Fruit fly (Drosophila melanogaster) whole organism, prepupa: ENCODE measurements around the gene ocn.

Experiments used
- Blimp-1 ChIP-seq: fragments of 200-800 bp; sonication (Bioruptor generic); optimal IDR thresholded peaks from 3 replicates; lab custom pipeline; 2017; ENCODE audit warnings: missing biosample characterization, missing genetic modification characterization, mild to moderate bottlenecking, moderate library complexity, missing genetic modification reagents
- CG11294 ChIP-seq: fragments of 200-800 bp; sonication (Bioruptor generic); IDR thresholded peaks from 2 replicates; pipeline ENCODE4 v1.3.6; 2022; ENCODE audit warnings: missing biosample characterization, missing genetic modification characterization
- CG11762 ChIP-seq: fragments of 200-800 bp; sonication (Bioruptor generic); optimal IDR thresholded peaks from 3 replicates; lab custom pipeline; 2016; ENCODE audit warnings: missing biosample characterization, missing genetic modification characterization; ENCODE audit not compliant: insufficient read depth
- CG11902 ChIP-seq: fragments of 200-800 bp; sonication (Bioruptor generic); optimal IDR thresholded peaks from 3 replicates; lab custom pipeline; 2016; ENCODE audit warnings: missing biosample characterization, missing genetic modification characterization
- CG15336 ChIP-seq: fragments of 200-800 bp; sonication (Bioruptor generic); IDR thresholded peaks from 2 replicates; pipeline ENCODE4 v1.3.6; 2022; ENCODE audit warnings: missing biosample characterization, missing genetic modification characterization
- CG16779 ChIP-seq: fragments of 200-800 bp; sonication (Bioruptor generic); optimal IDR thresholded peaks from 3 replicates; lab custom pipeline; 2017; ENCODE audit warnings: missing biosample characterization, mild to moderate bottlenecking, missing genetic modification characterization
- CG31627 ChIP-seq: fragments of 200-800 bp; sonication (Bioruptor generic); optimal IDR thresholded peaks from 3 replicates; lab custom pipeline; 2016; ENCODE audit warnings: missing biosample characterization, missing genetic modification characterization
- CG32006 ChIP-seq: fragments of 200-800 bp; sonication (Bioruptor generic); optimal IDR thresholded peaks from 3 replicates; lab custom pipeline; 2017; ENCODE audit warnings: missing biosample characterization, mild to moderate bottlenecking, missing genetic modification characterization
- CG34406 ChIP-seq: fragments of 200-800 bp; sonication (Bioruptor generic); optimal IDR thresholded peaks from 3 replicates; lab custom pipeline; 2016; ENCODE audit warnings: missing biosample characterization, missing genetic modification characterization
- CG6163 ChIP-seq: fragments of 200-800 bp; sonication (Bioruptor generic); IDR thresholded peaks from 3 replicates; pipeline ENCODE4 v1.3.6; 2022; ENCODE audit warnings: missing biosample characterization, missing genetic modification characterization
- CG6276 ChIP-seq: fragments of 200-800 bp; sonication (Bioruptor generic); optimal IDR thresholded peaks from 2 replicates; lab custom pipeline; 2017; ENCODE audit warnings: missing biosample characterization, mild to moderate bottlenecking, missing genetic modification characterization
- CG6792 ChIP-seq: fragments of 200-800 bp; sonication (Bioruptor generic); optimal IDR thresholded peaks from 3 replicates; lab custom pipeline; 2016; ENCODE audit warnings: missing biosample characterization, missing genetic modification characterization
- CG6854 ChIP-seq: fragments of 200-800 bp; sonication (Bioruptor generic); optimal IDR thresholded peaks from 2 replicates; lab custom pipeline; 2017; ENCODE audit warnings: missing biosample characterization, mild to moderate bottlenecking, missing genetic modification characterization
- CG7368 ChIP-seq: fragments of 200-800 bp; sonication (Bioruptor generic); optimal IDR thresholded peaks from 3 replicates; lab custom pipeline; 2016; ENCODE audit warnings: missing biosample characterization, missing genetic modification characterization
- CG8119 ChIP-seq: fragments of 200-800 bp; sonication (Bioruptor generic); IDR thresholded peaks from 3 replicates; pipeline ENCODE4 v1.3.6; 2022; ENCODE audit warnings: missing biosample characterization, missing genetic modification characterization
- CG8319 ChIP-seq: fragments of 200-800 bp; sonication (Bioruptor generic); optimal IDR thresholded peaks from 3 replicates; lab custom pipeline; 2016; ENCODE audit warnings: missing biosample characterization, missing genetic modification characterization
- CG9139 ChIP-seq: fragments of 200-800 bp; sonication (Bioruptor generic); optimal IDR thresholded peaks from 3 replicates; lab custom pipeline; 2017; ENCODE audit warnings: missing biosample characterization, mild to moderate bottlenecking, missing genetic modification characterization
- Eip75B ChIP-seq: fragments of 200-800 bp; sonication (Bioruptor generic); optimal IDR thresholded peaks from 3 replicates; lab custom pipeline; 2016; ENCODE audit warnings: missing biosample characterization, missing genetic modification characterization
- Eip78C ChIP-seq: fragments of 200-800 bp; sonication (Bioruptor generic); peaks from one replicate; lab custom pipeline; 2016; ENCODE audit warnings: missing biosample characterization, missing genetic modification characterization
- Ets21C ChIP-seq: fragments of 200-800 bp; sonication (Bioruptor generic); optimal IDR thresholded peaks from 3 replicates; lab custom pipeline; 2016; ENCODE audit warnings: missing biosample characterization, missing genetic modification characterization
- Gug ChIP-seq: fragments of 200-800 bp; sonication (Bioruptor generic); IDR thresholded peaks from 2 replicates; pipeline ENCODE4 v1.3.6; 2022; ENCODE audit warnings: missing biosample characterization, missing genetic modification characterization
- Hr38 ChIP-seq: sonication (Bioruptor generic); optimal IDR thresholded peaks from 2 replicates; lab custom pipeline; 2016; ENCODE audit warnings: missing biosample characterization, missing genetic modification characterization
- Hr39 ChIP-seq: fragments of 200-800 bp; sonication (Bioruptor generic); optimal IDR thresholded peaks from 2 replicates; lab custom pipeline; 2016; ENCODE audit warnings: missing biosample characterization, missing genetic modification characterization
- Hr4 ChIP-seq: fragments of 200-800 bp; sonication (Bioruptor generic); optimal IDR thresholded peaks from 3 replicates; lab custom pipeline; 2016; ENCODE audit warnings: missing biosample characterization, missing genetic modification characterization
- Lpt ChIP-seq: fragments of 200-800 bp; sonication (Bioruptor generic); optimal IDR thresholded peaks from 3 replicates; lab custom pipeline; 2016; ENCODE audit warnings: missing biosample characterization, missing genetic modification characterization
- Met ChIP-seq: fragments of 200-800 bp; sonication (Bioruptor generic); optimal IDR thresholded peaks from 3 replicates; lab custom pipeline; 2016; ENCODE audit warnings: missing biosample characterization, missing genetic modification characterization
- OdsH ChIP-seq: fragments of 200-800 bp; sonication (Bioruptor generic); optimal IDR thresholded peaks from 3 replicates; lab custom pipeline; 2016; ENCODE audit warnings: missing biosample characterization, missing genetic modification characterization
- Smox ChIP-seq: fragments of 200-800 bp; sonication (Bioruptor generic); optimal IDR thresholded peaks from 3 replicates; lab custom pipeline; 2016; ENCODE audit warnings: missing biosample characterization, missing genetic modification characterization
- Sox102F ChIP-seq: fragments of 200-800 bp; sonication (Bioruptor generic); optimal IDR thresholded peaks from 2 replicates; lab custom pipeline; 2016; ENCODE audit warnings: missing biosample characterization, mild to moderate bottlenecking, missing genetic modification characterization
- Sox14 ChIP-seq: fragments of 200-800 bp; sonication (Bioruptor generic); optimal IDR thresholded peaks from 3 replicates; lab custom pipeline; 2016; ENCODE audit warnings: missing biosample characterization, missing genetic modification characterization
- Sox15 ChIP-seq: fragments of 200-800 bp; sonication (Bioruptor generic); optimal IDR thresholded peaks from 3 replicates; lab custom pipeline; 2016; ENCODE audit warnings: missing biosample characterization, missing genetic modification characterization
- achi ChIP-seq: fragments of 200-800 bp; sonication (Bioruptor generic); optimal IDR thresholded peaks from 3 replicates; lab custom pipeline; 2016; ENCODE audit warnings: missing biosample characterization, missing genetic modification characterization
- acj6 ChIP-seq: fragments of 200-800 bp; sonication (Bioruptor generic); optimal IDR thresholded peaks from 3 replicates; lab custom pipeline; 2016; ENCODE audit warnings: missing biosample characterization, missing genetic modification characterization
- eg ChIP-seq: fragments of 200-800 bp; sonication (Bioruptor generic); IDR thresholded peaks from 3 replicates; pipeline ENCODE4 v1.3.6; 2022; ENCODE audit warnings: missing biosample characterization, missing genetic modification characterization
- esn ChIP-seq: fragments of 200-800 bp; sonication (Bioruptor generic); optimal IDR thresholded peaks from 2 replicates; lab custom pipeline; 2016; ENCODE audit warnings: missing biosample characterization, mild to moderate bottlenecking, missing genetic modification characterization, moderate library complexity
- fd59A ChIP-seq: fragments of 200-800 bp; sonication (Bioruptor generic); optimal IDR thresholded peaks from 2 replicates; lab custom pipeline; 2017; ENCODE audit warnings: missing biosample characterization, mild to moderate bottlenecking, missing genetic modification characterization, missing genetic modification reagents
- fkh ChIP-seq: fragments of 200-800 bp; sonication (Bioruptor generic); optimal IDR thresholded peaks from 3 replicates; lab custom pipeline; 2017; ENCODE audit warnings: missing biosample characterization, mild to moderate bottlenecking, missing genetic modification characterization, moderate library complexity
- lz ChIP-seq: fragments of 200-800 bp; sonication (Bioruptor generic); optimal IDR thresholded peaks from 3 replicates; lab custom pipeline; 2016; ENCODE audit warnings: missing biosample characterization, missing genetic modification characterization
- net ChIP-seq: fragments of 200-800 bp; sonication (Bioruptor generic); optimal IDR thresholded peaks from 3 replicates; lab custom pipeline; 2016; ENCODE audit warnings: missing biosample characterization, missing genetic modification characterization
- salr ChIP-seq, 2 experiments: fragments of 200-800 bp; sonication (Bioruptor generic); optimal IDR thresholded peaks; 3 replicates each; lab custom pipeline; 2016 to 2018; ENCODE audit warnings: missing biosample characterization in 2 of 2, missing genetic modification characterization in 2 of 2, mild to moderate bottlenecking in 1 of 2
- spab ChIP-seq: fragments of 200-800 bp; sonication (Bioruptor generic); optimal IDR thresholded peaks from 2 replicates; lab custom pipeline; 2017; ENCODE audit warnings: missing biosample characterization, mild to moderate bottlenecking, missing genetic modification characterization, missing genetic modification reagents
- ss ChIP-seq, 2 experiments: fragments of 200-800 bp; sonication (Bioruptor generic); optimal IDR thresholded peaks; 2 replicates in 1 of 2; 3 replicates in 1 of 2; lab custom pipeline; 2017 to 2018; ENCODE audit warnings: mild to moderate bottlenecking in 2 of 2, missing biosample characterization in 2 of 2, missing genetic modification characterization in 2 of 2, moderate library complexity in 1 of 2
- svp ChIP-seq: fragments of 200-800 bp; sonication (Bioruptor generic); peaks from one replicate; lab custom pipeline; 2016; ENCODE audit warnings: missing biosample characterization, missing genetic modification characterization
- topi ChIP-seq: fragments of 200-800 bp; sonication (Bioruptor generic); optimal IDR thresholded peaks from 3 replicates; lab custom pipeline; 2016; ENCODE audit warnings: missing biosample characterization, missing genetic modification characterization
- vri ChIP-seq: fragments of 200-800 bp; sonication (Bioruptor generic); optimal IDR thresholded peaks from 3 replicates; lab custom pipeline; 2016; ENCODE audit warnings: missing biosample characterization, mild to moderate bottlenecking, missing genetic modification characterization

ocn gene

DNA sequence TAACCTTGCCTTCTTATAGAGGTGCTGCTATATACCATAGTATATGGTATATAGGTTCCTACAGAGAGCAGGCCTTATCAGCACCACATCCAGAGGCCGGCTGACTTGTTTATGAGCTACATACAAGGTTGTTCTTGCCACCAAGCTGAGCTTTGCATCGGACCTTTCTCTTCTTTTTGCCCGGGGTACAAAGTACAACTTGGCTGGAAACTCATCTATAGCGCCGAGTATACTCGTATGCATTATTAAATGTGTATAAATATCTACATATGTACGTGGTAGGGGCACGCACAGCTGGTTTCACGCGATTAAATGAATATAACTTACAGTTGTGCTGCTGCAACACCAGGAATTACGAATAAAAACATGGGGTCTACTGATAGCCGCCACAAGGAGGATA lies 23.6 kb downstream of the ocn start (continued):
- TF ChIP-seq CG6854 (GFP tag; lab: Kevin White, UChicago) (peak; percentile 85), CG31627 (GFP tag; lab: Kevin White, UChicago) (no peak), CG8319 (GFP tag; lab: Kevin White, UChicago) (peak; percentile 18), fkh (GFP tag; lab: Kevin White, UChicago) (no peak), CG6163 (GFP tag; lab: Robert Waterston, UW) (no peak; the same call in 2 of the 3 replicates), Hr38 (GFP tag; lab: Kevin White, UChicago) (no peak), CG15336 (GFP tag; lab: Robert Waterston, UW) (peak; percentile 40; the same call in 1 of the 2 replicates), Ets21C (no peak), achi (GFP tag; lab: Kevin White, UChicago) (peak; percentile 18), Sox14 (peak; percentile 6), eg (GFP tag; lab: Robert Waterston, UW) (no peak), vri (GFP tag; lab: Kevin White, UChicago) (no peak), Lpt (GFP tag; lab: Kevin White, UChicago) (peak; percentile 16), Smox (GFP tag; lab: Kevin White, UChicago) (no peak), Hr39 (GFP tag; lab: Kevin White, UChicago) (no peak), CG7368 (GFP tag; lab: Kevin White, UChicago) (no peak), Gug (no peak), salr (GFP tag; optimal IDR thresholded peaks at IDR 0.05; lab: Kevin White, UChicago) (peak in 1 of 2 experiments; percentile 16), Hr4 (GFP tag; lab: Kevin White, UChicago) (no peak), Blimp-1 (GFP tag; lab: Kevin White, UChicago) (peak; percentile 5), CG9139 (GFP tag; lab: Kevin White, UChicago) (peak; percentile 93), fd59A (GFP tag; lab: Kevin White, UChicago) (no peak)

DNA sequence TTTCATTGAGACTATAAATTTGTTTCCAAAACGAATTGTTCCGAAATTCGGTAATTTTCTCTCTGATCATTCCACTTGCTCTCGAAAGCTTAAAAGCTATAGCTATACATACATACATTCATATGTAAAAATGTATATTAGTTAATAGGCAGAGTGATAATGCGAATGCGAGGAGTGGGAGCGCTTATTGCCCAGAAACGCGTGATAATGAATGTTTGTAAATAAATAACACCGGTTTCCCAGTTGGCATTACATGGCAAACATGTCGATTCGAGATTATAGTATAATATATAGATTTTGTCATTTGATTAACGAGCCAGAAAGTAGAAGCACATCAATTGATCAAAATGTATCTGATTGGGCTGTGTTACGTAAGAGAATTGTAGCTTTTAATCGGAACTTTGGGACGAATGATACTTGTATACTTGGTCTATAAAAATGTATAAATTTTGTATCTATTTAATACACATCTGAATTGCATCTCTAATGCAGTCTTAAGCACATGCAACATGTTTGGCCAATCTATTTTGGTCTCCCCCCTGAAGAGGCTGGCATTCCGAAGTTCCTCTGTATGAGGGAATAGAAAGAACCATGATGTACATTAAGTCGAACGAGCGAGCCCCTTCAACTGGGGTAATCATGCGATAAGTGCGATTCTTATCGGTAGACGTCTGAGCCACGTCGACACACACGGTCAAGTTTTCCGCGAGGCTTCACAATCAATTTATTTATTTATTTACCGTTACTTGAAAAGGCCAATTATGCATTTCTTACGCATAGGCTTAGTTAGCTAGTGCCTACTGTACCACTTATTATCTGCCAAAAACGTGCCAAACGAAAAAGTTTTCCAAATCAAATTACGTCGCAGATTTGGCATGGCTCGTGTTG lies 24.7 kb downstream of the ocn start:
- TF ChIP-seq CG11762 (GFP tag; lab: Kevin White, UChicago) (no peak), salr (GFP tag; optimal IDR thresholded peaks at IDR 0.05; lab: Kevin White, UChicago) (peak in 1 of 2 experiments; percentile 13), CG6854 (GFP tag; lab: Kevin White, UChicago) (no peak), Hr4 (GFP tag; lab: Kevin White, UChicago) (peak; percentile 55), CG31627 (GFP tag; lab: Kevin White, UChicago) (peak; percentile 17), Ets21C (no peak), CG34406 (GFP tag; lab: Kevin White, UChicago) (no peak), Eip78C (GFP tag; lab: Kevin White, UChicago) (peak; percentile 69), OdsH (GFP tag; lab: Kevin White, UChicago) (peak; percentile 25), ss (GFP tag; optimal IDR thresholded peaks at IDR 0.05; lab: Kevin White, UChicago) (no peak), Smox (GFP tag; lab: Kevin White, UChicago) (no peak), Sox102F (no peak), CG32006 (GFP tag; lab: Kevin White, UChicago) (peak; percentile 53), CG6792 (GFP tag; lab: Kevin White, UChicago) (no peak), lz (GFP tag; lab: Kevin White, UChicago) (no peak), CG11902 (GFP tag; lab: Kevin White, UChicago) (no peak), spab (GFP tag; lab: Kevin White, UChicago) (no peak), CG16779 (tag; lab: Kevin White, UChicago) (no peak), topi (no peak), CG6276 (GFP tag; lab: Kevin White, UChicago) (no peak), fkh (GFP tag; lab: Kevin White, UChicago) (peak; percentile 70), CG11294 (GFP tag; lab: Robert Waterston, UW) (peak; percentile 34; the same call in 1 of the 2 replicates), Sox15 (no peak), acj6 (GFP tag; lab: Kevin White, UChicago) (no peak), vri (GFP tag; lab: Kevin White, UChicago) (peak; percentile 68), esn (no peak), CG7368 (GFP tag; lab: Kevin White, UChicago) (no peak), CG9139 (GFP tag; lab: Kevin White, UChicago) (no peak), CG15336 (GFP tag; lab: Robert Waterston, UW) (peak; percentile 64), fd59A (GFP tag; lab: Kevin White, UChicago) (no peak), Met (no peak), CG8119 (GFP tag; lab: Robert Waterston, UW) (peak; percentile 46; the same call in 1 of the 3 replicates), eg (GFP tag; lab: Robert Waterston, UW) (peak; percentile 62), Eip75B (GFP tag; lab: Kevin White, UChicago) (no peak), Sox14 (peak; percentile 27), net (peak; percentile 23), CG8319 (GFP tag; lab: Kevin White, UChicago) (no peak), CG6163 (GFP tag; lab: Robert Waterston, UW) (peak; percentile 59), Blimp-1 (GFP tag; lab: Kevin White, UChicago) (no peak), svp (GFP tag; lab: Kevin White, UChicago) (peak; percentile 44)
